Fruit fly (Drosophila melanogaster): ENCODE results near the gene c11.1.

The c11.1 gene

DNA sequence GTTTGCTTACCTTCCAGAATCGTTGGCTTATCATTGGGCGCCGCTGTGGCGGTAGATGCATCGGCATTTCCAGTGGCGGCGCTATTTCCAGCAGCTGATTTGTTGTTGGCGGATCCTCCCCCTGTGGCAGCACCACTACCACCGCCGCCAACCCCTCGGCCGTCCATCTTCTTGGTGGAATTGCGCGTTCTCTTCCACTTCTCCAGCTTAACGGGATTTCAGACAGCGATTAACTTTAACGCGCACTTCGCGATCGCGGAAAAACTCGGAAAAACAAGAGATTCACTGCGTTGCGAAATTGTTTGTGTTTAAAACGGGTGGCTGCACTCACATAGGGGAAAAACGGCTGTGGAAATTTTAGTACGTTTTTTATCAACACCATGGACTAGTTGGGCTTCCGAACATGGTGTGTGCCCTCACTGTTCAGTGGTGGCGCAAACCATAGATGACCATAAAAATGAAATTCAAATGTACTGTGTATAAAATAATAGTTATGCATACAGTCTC, at the start of gene c11.1:
Gene c11.1 (minus strand): TSS at position 335 of the 507 bp plus-strand sequence.
- peak; percentile 64 for TF ChIP-seq CG12659 (GFP tag; optimal IDR thresholded peaks at IDR 0.05)
- no peak for TF ChIP-seq chif (GFP tag; optimal IDR thresholded peaks at IDR 0.05)
- TF ChIP-seq Vsx1 (GFP tag; optimal IDR thresholded peaks at IDR 0.05): no peak
- TF ChIP-seq CG7839 (tag; optimal IDR thresholded peaks at IDR 0.05): no peak
- TF ChIP-seq org-1 (GFP tag; optimal IDR thresholded peaks at IDR 0.05): no peak
- no peak for TF ChIP-seq CG12219 (GFP tag; optimal IDR thresholded peaks at IDR 0.05)
- TF ChIP-seq bbx (GFP tag; IDR thresholded peaks at IDR 0.05; ENCODE audit: partially characterized antibody): 0 out of 2 replicates have a peak, but pooled peaks have one; percentile 40
- no peak for TF ChIP-seq CG32767 (GFP tag; IDR thresholded peaks at IDR 0.05)
- peak; percentile 31 for TF ChIP-seq chn (GFP tag; optimal IDR thresholded peaks at IDR 0.05)
- TF ChIP-seq Dek (tag; optimal IDR thresholded peaks at IDR 0.05): peak; percentile 41
- TF ChIP-seq Dref (GFP tag; IDR thresholded peaks at IDR 0.05): peak; percentile 52
- TF ChIP-seq CG42726 (GFP tag; IDR thresholded peaks at IDR 0.05; ENCODE audit: partially characterized antibody): 0 out of 2 replicates have a peak, but pooled peaks have one; percentile 10
- no peak for TF ChIP-seq CG17912 (GFP tag; optimal IDR thresholded peaks at IDR 0.05)
- TF ChIP-seq phol (tag; optimal IDR thresholded peaks at IDR 0.05): peak; percentile 19
- TF ChIP-seq CG3281 (GFP tag; optimal IDR thresholded peaks at IDR 0.05): no peak
- no peak for TF ChIP-seq H2.0 (GFP tag; IDR thresholded peaks at IDR 0.05)
- no peak for TF ChIP-seq CG6683 (GFP tag; optimal IDR thresholded peaks at IDR 0.05)
- no peak for TF ChIP-seq CG11093 (GFP tag; IDR thresholded peaks at IDR 0.05)
- no peak for TF ChIP-seq CG13894 (tag; optimal IDR thresholded peaks at IDR 0.05)
- no peak for TF ChIP-seq CG7372 (GFP tag; IDR thresholded peaks at IDR 0.05)
- no peak for TF ChIP-seq Dip3 (GFP tag; optimal IDR thresholded peaks at IDR 0.05)
- TF ChIP-seq nmo (GFP tag; optimal IDR thresholded peaks at IDR 0.05): peak; percentile 30
- TF ChIP-seq CG30403 (GFP tag; optimal IDR thresholded peaks at IDR 0.05): no peak
- peak; percentile 24 for TF ChIP-seq CG2116 (GFP tag; optimal IDR thresholded peaks at IDR 0.05)
- no peak for TF ChIP-seq tna (GFP tag; IDR thresholded peaks at IDR 0.05; ENCODE audit: partially characterized antibody)
- TF ChIP-seq dpn (GFP tag; optimal IDR thresholded peaks at IDR 0.05): peak in 1 of 2 experiments; percentile 5
- no peak for TF ChIP-seq fu2 (GFP tag; optimal IDR thresholded peaks at IDR 0.05)
- TF ChIP-seq CG11695 (GFP tag; IDR thresholded peaks at IDR 0.05): no peak
- TF ChIP-seq Mrtf (GFP tag; IDR thresholded peaks at IDR 0.05): no peak
- no peak for TF ChIP-seq kah (GFP tag; optimal IDR thresholded peaks at IDR 0.05)
- no peak for TF ChIP-seq CG1233 (GFP tag; optimal IDR thresholded peaks at IDR 0.05)
- TF ChIP-seq nerfin-1 (tag; optimal IDR thresholded peaks at IDR 0.05): peak; percentile 97
- no peak for TF ChIP-seq CG2889 (GFP tag; IDR thresholded peaks at IDR 0.05)
- no peak for TF ChIP-seq CG12071 (GFP tag; optimal IDR thresholded peaks at IDR 0.05)
- no peak for TF ChIP-seq CG5245 (GFP tag; optimal IDR thresholded peaks at IDR 0.05)
- peak; percentile 69 for TF ChIP-seq Myb (GFP tag; optimal IDR thresholded peaks at IDR 0.05)
- peak; percentile 36 for TF ChIP-seq CG15514 (GFP tag; optimal IDR thresholded peaks at IDR 0.05)
- no peak for TF ChIP-seq unc-4 (GFP tag; IDR thresholded peaks at IDR 0.05; ENCODE audit: partially characterized antibody)
- no peak for TF ChIP-seq vvl (GFP tag; IDR thresholded peaks at IDR 0.05)
- TF ChIP-seq stwl (tag; optimal IDR thresholded peaks at IDR 0.05): peak; percentile 11
- peak; percentile 70 for TF ChIP-seq sd (tag; optimal IDR thresholded peaks at IDR 0.05)
- TF ChIP-seq CG2129 (GFP tag; IDR thresholded peaks at IDR 0.05; ENCODE audit: partially characterized antibody): no peak
- TF ChIP-seq BEAF-32 (GFP tag; optimal IDR thresholded peaks at IDR 0.05): peak; percentile 52
- TF ChIP-seq CkIIα-i1 (GFP tag; IDR thresholded peaks at IDR 0.05): no peak
- TF ChIP-seq CG15601 (tag; optimal IDR thresholded peaks at IDR 0.05): no peak
- no peak for TF ChIP-seq Doc2 (GFP tag; IDR thresholded peaks at IDR 0.05)
- no peak for TF ChIP-seq Ravus (GFP tag; IDR thresholded peaks at IDR 0.05)
- TF ChIP-seq croc (GFP tag; conservative IDR thresholded peaks at IDR 0.05): no peak
- TF ChIP-seq wdn (GFP tag; IDR thresholded peaks at IDR 0.05): no peak
- TF ChIP-seq CG9797 (GFP tag; optimal IDR thresholded peaks at IDR 0.05): peak; percentile 73

Measured in whole organism, embryonic.